Worm (Caenorhabditis elegans) whole organism, young adult: Measurements from ENCODE around the gene cwp-4.

ENCODE experiments used
- B0019.2 ChIP-seq: fragments of 200-800 bp; sonication (Bioruptor generic); conservative IDR thresholded peaks from 2 replicates; pipeline ENCODE4 v1.3.6; 2022; ENCODE audit warnings: missing genetic modification reagents, missing genetic modification characterization, missing compliant biosample characterization
- C17E4.6 ChIP-seq: fragments of 200-800 bp; sonication (Bioruptor generic); IDR thresholded peaks from 2 replicates; pipeline ENCODE4 v1.3.6; 2022; ENCODE audit warnings: missing genetic modification reagents, missing genetic modification characterization, missing compliant biosample characterization
- D2030.7 ChIP-seq: fragments of 200-800 bp; sonication (Bioruptor generic); IDR thresholded peaks from 2 replicates; pipeline ENCODE4 v1.3.6; 2022; ENCODE audit warnings: missing genetic modification reagents, missing genetic modification characterization, missing compliant biosample characterization
- F23B12.7 ChIP-seq: sonication (generic microtip); optimal IDR thresholded peaks from 2 replicates; lab custom pipeline; 2017; ENCODE audit warnings: missing genetic modification characterization, mild to moderate bottlenecking, missing compliant biosample characterization, antibody characterized with exemption, moderate library complexity; ENCODE audit not compliant: insufficient read depth
- F57A8.1 ChIP-seq: fragments of 200-800 bp; sonication (Bioruptor generic); optimal IDR thresholded peaks from 2 replicates; lab custom pipeline; 2018; ENCODE audit warnings: mild to moderate bottlenecking, missing genetic modification characterization, moderate library complexity, missing compliant biosample characterization
- F57C9.4 ChIP-seq: sonication (generic microtip); optimal IDR thresholded peaks from 2 replicates; lab custom pipeline; 2017; ENCODE audit warnings: mild to moderate bottlenecking, missing genetic modification characterization, missing compliant biosample characterization
- K12H6.12 ChIP-seq: fragments of 200-800 bp; sonication (Bioruptor generic); optimal IDR thresholded peaks from 2 replicates; lab custom pipeline; 2018; ENCODE audit warnings: mild to moderate bottlenecking, missing genetic modification characterization, missing compliant biosample characterization
- T26A5.8 ChIP-seq: sonication (generic microtip); optimal IDR thresholded peaks from 2 replicates; lab custom pipeline; 2016; ENCODE audit warnings: missing genetic modification characterization, missing compliant biosample characterization
- ama-1 ChIP-seq, 3 experiments: fragments of 150-350 bp in 1 of 3; sonication (generic microtip) in 2 of 3; optimal IDR thresholded peaks; 2 replicates each; lab custom pipeline; 2014 to 2018; ENCODE audit warnings: missing biosample characterization in 2 of 3, missing genetic modification characterization in 2 of 3, missing genetic modification reagents in 2 of 3
- aptf-2 ChIP-seq: fragments of 200-800 bp; sonication (Bioruptor generic); conservative IDR thresholded peaks from 2 replicates; pipeline ENCODE4 v1.3.6; 2022; ENCODE audit warnings: missing genetic modification reagents, missing genetic modification characterization, missing compliant biosample characterization
- aptf-3 ChIP-seq: fragments of 200-800 bp; sonication (Bioruptor generic); IDR thresholded peaks from 2 replicates; pipeline ENCODE4 v1.3.6; 2022; ENCODE audit warnings: missing genetic modification characterization, missing compliant biosample characterization
- attf-5 ChIP-seq: fragments of 200-800 bp; sonication (Bioruptor generic); optimal IDR thresholded peaks from 2 replicates; lab custom pipeline; 2018; ENCODE audit warnings: mild to moderate bottlenecking, missing genetic modification characterization, missing compliant biosample characterization
- bed-2 ChIP-seq: fragments of 200-800 bp; sonication (Bioruptor generic); IDR thresholded peaks from 2 replicates; pipeline ENCODE4 v1.3.6; 2022; ENCODE audit warnings: missing genetic modification reagents, missing genetic modification characterization, missing compliant biosample characterization
- cebp-1 ChIP-seq, 2 experiments: fragments of 200-800 bp in 1 of 2; sonication (Bioruptor generic) in 1 of 2; sonication (generic microtip) in 1 of 2; IDR thresholded peaks in 1 of 2; optimal IDR thresholded peaks in 1 of 2; 2 replicates each; pipeline versions ENCODE4 v1.3.6 to Lab custom; 2017 to 2022; ENCODE audit warnings: missing compliant biosample characterization in 2 of 2, missing genetic modification characterization in 2 of 2, mild to moderate bottlenecking in 1 of 2, missing genetic modification reagents in 1 of 2, moderate library complexity in 1 of 2
- dox-1 ChIP-seq: fragments of 200-800 bp; sonication (Bioruptor generic); IDR thresholded peaks from 2 replicates; pipeline ENCODE4 v1.3.6; 2022; ENCODE audit warnings: missing genetic modification reagents, missing genetic modification characterization, missing compliant biosample characterization
- egl-44 ChIP-seq: fragments of 200-800 bp; sonication (Bioruptor generic); IDR thresholded peaks from 2 replicates; pipeline ENCODE4 v1.3.6; 2022; ENCODE audit warnings: missing genetic modification reagents, missing genetic modification characterization, missing compliant biosample characterization
- egrh-3 ChIP-seq: fragments of 200-800 bp; sonication (Bioruptor generic); IDR thresholded peaks from 2 replicates; pipeline ENCODE4 v1.3.6; 2022; ENCODE audit warnings: missing genetic modification reagents, missing genetic modification characterization, missing compliant biosample characterization
- gei-17 ChIP-seq: fragments of 200-800 bp; sonication (Bioruptor generic); optimal IDR thresholded peaks from 2 replicates; lab custom pipeline; 2018; ENCODE audit warnings: mild to moderate bottlenecking, missing genetic modification characterization, missing compliant biosample characterization
- hlh-12 ChIP-seq: sonication (generic microtip); optimal IDR thresholded peaks from 2 replicates; lab custom pipeline; 2016; ENCODE audit warnings: missing genetic modification characterization, missing compliant biosample characterization
- hlh-26 ChIP-seq: fragments of 200-800 bp; sonication (Bioruptor generic); conservative IDR thresholded peaks from 2 replicates; pipeline ENCODE4 v1.3.6; 2022; ENCODE audit warnings: missing genetic modification reagents, missing genetic modification characterization, missing compliant biosample characterization
- hmg-1.2 ChIP-seq: fragments of 200-800 bp; sonication (Bioruptor generic); IDR thresholded peaks from 2 replicates; pipeline ENCODE4 v1.3.6; 2022; ENCODE audit warnings: missing genetic modification reagents, missing genetic modification characterization, missing compliant biosample characterization
- hrde-1 ChIP-seq: sonication (generic microtip); optimal IDR thresholded peaks from 2 replicates; lab custom pipeline; 2016; ENCODE audit warnings: missing genetic modification characterization, mild to moderate bottlenecking, missing compliant biosample characterization, moderate library complexity, missing genotype, missing genetic modification reagents, borderline replicate concordance
- lin-26 ChIP-seq: fragments of 200-800 bp; sonication (Bioruptor generic); IDR thresholded peaks from 2 replicates; pipeline ENCODE4 v1.3.6; 2022; ENCODE audit warnings: missing genetic modification reagents, missing genetic modification characterization, missing compliant biosample characterization
- lin-40 ChIP-seq: sonication (generic microtip); optimal IDR thresholded peaks from 2 replicates; lab custom pipeline; 2016; ENCODE audit warnings: missing genetic modification characterization, mild to moderate bottlenecking, missing compliant biosample characterization, missing genotype, missing genetic modification reagents
- lin-54 ChIP-seq: fragments of 200-800 bp; sonication (Bioruptor generic); optimal IDR thresholded peaks from 2 replicates; lab custom pipeline; 2018; ENCODE audit warnings: mild to moderate bottlenecking, missing genetic modification characterization, missing compliant biosample characterization
- lir-1 ChIP-seq: fragments of 200-800 bp; sonication (Bioruptor generic); conservative IDR thresholded peaks from 2 replicates; pipeline ENCODE4 v1.3.6; 2022; ENCODE audit warnings: missing genetic modification reagents, missing genetic modification characterization, missing compliant biosample characterization
- mel-28 ChIP-seq: sonication (generic microtip); optimal IDR thresholded peaks from 2 replicates; lab custom pipeline; 2016; ENCODE audit warnings: borderline replicate concordance, mild to moderate bottlenecking, missing genetic modification characterization, missing compliant biosample characterization
- mxl-1 ChIP-seq: sonication (generic microtip); optimal IDR thresholded peaks from 2 replicates; lab custom pipeline; 2016; ENCODE audit warnings: missing genetic modification characterization, missing compliant biosample characterization
- nfya-2 ChIP-seq: fragments of 200-800 bp; sonication (Bioruptor generic); IDR thresholded peaks from 2 replicates; pipeline ENCODE4 v1.3.6; 2022; ENCODE audit warnings: missing genetic modification reagents, missing genetic modification characterization, missing compliant biosample characterization
- nhr-120 ChIP-seq: fragments of 200-800 bp; sonication (Bioruptor generic); IDR thresholded peaks from 2 replicates; pipeline ENCODE4 v1.3.6; 2022; ENCODE audit warnings: missing genetic modification characterization, missing compliant biosample characterization
- nhr-179 ChIP-seq: sonication (generic microtip); optimal IDR thresholded peaks from 2 replicates; lab custom pipeline; 2016; ENCODE audit warnings: mild to moderate bottlenecking, missing genetic modification characterization, missing compliant biosample characterization
- nhr-27 ChIP-seq: fragments of 200-800 bp; sonication (Bioruptor generic); optimal IDR thresholded peaks from 2 replicates; lab custom pipeline; 2018; ENCODE audit warnings: mild to moderate bottlenecking, missing genetic modification characterization, moderate library complexity, missing compliant biosample characterization
- nhr-80 ChIP-seq: sonication (generic microtip); optimal IDR thresholded peaks from 2 replicates; lab custom pipeline; 2016; ENCODE audit warnings: missing genetic modification characterization, missing compliant biosample characterization
- pha-4 ChIP-seq: fragments of 150-350 bp; sonication (generic microtip); optimal IDR thresholded peaks from 2 replicates; lab custom pipeline; 2014; ENCODE audit warnings: missing biosample characterization, missing genetic modification reagents, missing genetic modification characterization
- snpc-4 ChIP-seq, 5 experiments: fragments of 150-350 bp in 1 of 5; sonication (generic microtip) in 4 of 5; optimal IDR thresholded peaks; 2 replicates each; lab custom pipeline; 2014 to 2018; ENCODE audit warnings: missing genetic modification characterization in 5 of 5, missing biosample characterization in 3 of 5, antibody characterized with exemption in 2 of 5, mild to moderate bottlenecking in 2 of 5, missing compliant biosample characterization in 2 of 5, missing genotype in 2 of 5, moderate library complexity in 2 of 5, missing genetic modification reagents in 1 of 5
- unc-62 ChIP-seq: fragments of 150-350 bp; optimal IDR thresholded peaks from 2 replicates; lab custom pipeline; 2014; ENCODE audit warnings: missing biosample characterization, missing genetic modification reagents, missing genetic modification characterization
- zim-3 ChIP-seq: sonication (generic microtip); optimal IDR thresholded peaks from 2 replicates; lab custom pipeline; 2017; ENCODE audit warnings: mild to moderate bottlenecking, missing genetic modification characterization, moderate library complexity, missing compliant biosample characterization
- ztf-26 ChIP-seq: sonication (generic microtip); optimal IDR thresholded peaks from 2 replicates; lab custom pipeline; 2017; ENCODE audit warnings: missing genetic modification characterization, missing compliant biosample characterization
- ztf-28 ChIP-seq: fragments of 200-800 bp; sonication (Bioruptor generic); IDR thresholded peaks from 2 replicates; pipeline ENCODE4 v1.3.6; 2022; ENCODE audit warnings: missing genetic modification reagents, missing genetic modification characterization, missing compliant biosample characterization
- ztf-3 ChIP-seq: fragments of 200-800 bp; sonication (Bioruptor generic); optimal IDR thresholded peaks from 2 replicates; lab custom pipeline; 2018; ENCODE audit warnings: mild to moderate bottlenecking, missing genetic modification characterization, missing compliant biosample characterization

The cwp-4 gene

DNA sequence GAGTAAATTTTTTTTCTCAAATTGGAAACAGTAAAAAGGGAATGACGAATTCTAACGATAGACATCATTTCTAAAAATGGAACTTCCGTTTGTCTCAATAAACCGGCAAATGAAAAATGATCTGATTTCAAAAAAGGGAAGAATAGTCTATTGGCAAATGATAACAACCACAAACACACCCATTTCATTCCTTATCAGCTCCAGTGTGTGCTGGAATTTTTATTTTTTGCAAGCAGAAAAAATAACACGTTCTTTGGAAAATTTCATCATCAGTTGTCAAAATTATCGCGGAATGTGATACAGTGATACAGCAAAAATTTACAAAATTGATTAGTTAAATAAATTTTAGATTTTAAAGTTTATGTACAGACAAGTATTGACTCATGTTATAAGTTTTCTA lies 14.0 kb downstream of the cwp-4 start (continued):
- TF ChIP-seq ztf-3 (GFP tag; lab: Kevin White, UChicago) (no peak), pha-4 (no peak), egl-44 (no peak), attf-5 (GFP tag; lab: Kevin White, UChicago) (no peak), mxl-1 (tag; lab: Kevin White, UChicago) (no peak), lir-1 (GFP tag; lab: Robert Waterston, UW) (no peak)
- TF ChIP-seq, all 124 proteins: peak for 3

DNA sequence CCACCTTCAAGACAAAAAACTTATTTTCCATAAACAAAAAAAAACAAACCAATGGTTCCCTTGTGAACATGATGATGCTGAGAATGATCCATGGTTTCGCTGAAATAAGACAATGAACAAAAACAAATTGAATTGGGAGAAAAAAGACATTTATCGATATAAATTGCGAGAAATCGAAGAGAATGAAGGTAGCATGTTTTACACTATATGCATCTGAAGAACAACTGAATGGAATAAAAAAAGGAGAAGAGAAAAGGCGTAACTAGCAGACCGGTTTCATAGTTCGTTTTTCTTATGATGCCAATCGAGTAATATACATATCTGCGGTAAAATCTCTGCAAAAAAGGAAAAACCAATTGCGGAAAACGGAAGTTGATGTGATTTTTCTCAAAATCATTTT lies 16.0 kb downstream of the cwp-4 start, which contains the start of gene Y58A7A.1:
TSS of gene Y58A7A.1 (minus strand) at position 101 of the 400 bp plus-strand sequence.
- no peak for TF ChIP-seq zim-3 (tag; lab: Kevin White, UChicago)
- no peak for TF ChIP-seq D2030.7 (GFP tag; lab: Robert Waterston, UW)
- TF ChIP-seq T26A5.8 (tag; lab: Kevin White, UChicago) = no peak

ce11 chrV:5072082-5072481 lies 18.6 kb downstream of the cwp-4 start, which contains the start of gene Y58A7A.2:
Gene Y58A7A.2, minus strand, starts transcription at chrV:5072182.
- TF ChIP-seq ztf-26 (tag; lab: Kevin White, UChicago) (no peak), zim-3 (tag; lab: Kevin White, UChicago) (no peak), lin-40 (tag; lab: Kevin White, UChicago) (no peak)

ce11 chrV:5075343-5075742 lies 21.9 kb downstream of the cwp-4 start:
- TF ChIP-seq egrh-3 (GFP tag; lab: Robert Waterston, UW) = peak; percentile 83

DNA sequence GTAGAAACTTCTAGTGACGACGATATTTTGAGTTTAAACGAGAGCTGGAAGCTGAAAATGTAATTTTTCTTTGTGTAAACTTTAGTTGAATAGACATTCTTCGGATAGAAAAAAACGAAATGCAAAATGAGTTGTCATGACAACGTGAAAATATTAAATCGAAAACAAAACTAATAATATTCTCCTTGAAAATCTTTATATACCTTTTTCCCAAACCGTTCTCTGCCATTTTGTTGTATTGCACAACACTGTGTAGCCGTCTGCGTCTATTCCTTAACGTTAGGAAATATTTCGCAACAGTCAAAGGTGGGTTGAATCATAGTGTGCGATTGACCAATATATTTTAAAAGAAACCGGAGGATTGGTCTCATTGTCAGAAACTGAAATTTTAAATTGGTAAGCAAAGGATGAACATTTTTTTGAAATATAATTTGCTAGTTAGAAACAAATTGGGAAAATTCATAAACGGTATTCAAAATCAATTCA lies 27.5 kb downstream of the cwp-4 start, which contains the start of gene Y58A7A.3:
TSS of gene Y58A7A.3 (minus strand) at position 51 of the 486 bp plus-strand sequence.
- peak; percentile 8 for TF ChIP-seq lin-40 (tag; lab: Kevin White, UChicago)
- no peak for TF ChIP-seq nhr-27 (tag; lab: Kevin White, UChicago)
- TF ChIP-seq C17E4.6 = no peak
- TF ChIP-seq B0019.2 (GFP tag; lab: Robert Waterston, UW) = no peak
- TF ChIP-seq ama-1 (optimal IDR thresholded peaks at IDR 0.05; lab: Kevin White, UChicago) = no peak
- TF ChIP-seq ama-1 (GFP tag; optimal IDR thresholded peaks at IDR 0.05; lab: Kevin White, UChicago) = no peak
- TF ChIP-seq nhr-179 (tag; lab: Kevin White, UChicago) = no peak
- TF ChIP-seq F57C9.4 (tag; lab: Kevin White, UChicago) = no peak
- TF ChIP-seq ztf-28 (GFP tag; lab: Robert Waterston, UW) = no peak
- peak; percentile 99 for TF ChIP-seq cebp-1 (GFP tag; IDR thresholded peaks at IDR 0.05; lab: Robert Waterston, UW)
- TF ChIP-seq cebp-1 (tag; optimal IDR thresholded peaks at IDR 0.05; lab: Kevin White, UChicago) = peak; percentile 99
- TF ChIP-seq nfya-2 (GFP tag; lab: Robert Waterston, UW) = no peak
- no peak for TF ChIP-seq hrde-1 (tag; lab: Kevin White, UChicago)
- no peak for TF ChIP-seq hlh-12
- no peak for TF ChIP-seq nhr-120 (GFP tag; lab: Robert Waterston, UW)
- no peak for TF ChIP-seq mel-28 (tag; lab: Kevin White, UChicago)
- no peak for TF ChIP-seq hlh-26 (GFP tag; lab: Robert Waterston, UW)
- peak; percentile 72; the same call in 1 of the 2 replicates for TF ChIP-seq hmg-1.2 (GFP tag; lab: Robert Waterston, UW)
- TF ChIP-seq gei-17 (GFP tag; lab: Kevin White, UChicago) = no peak
- no peak for TF ChIP-seq aptf-2
- peak; percentile 12 for TF ChIP-seq lin-54 (GFP tag; lab: Kevin White, UChicago)
- peak; percentile 69 for TF ChIP-seq nhr-80 (tag; lab: Kevin White, UChicago)
- no peak for TF ChIP-seq F57A8.1 (GFP tag; lab: Kevin White, UChicago)
- no peak for TF ChIP-seq dox-1 (GFP tag; lab: Robert Waterston, UW)
- TF ChIP-seq lin-26 (GFP tag; lab: Robert Waterston, UW) = no peak
- no peak for TF ChIP-seq snpc-4 (GFP tag; optimal IDR thresholded peaks at IDR 0.05; lab: Kevin White, UChicago)
- no peak for TF ChIP-seq snpc-4 (tag; optimal IDR thresholded peaks at IDR 0.05; lab: Kevin White, UChicago)
- TF ChIP-seq K12H6.12 (tag; lab: Kevin White, UChicago) = peak; percentile 6
- no peak for TF ChIP-seq bed-2 (GFP tag; lab: Robert Waterston, UW)
- TF ChIP-seq F23B12.7 = no peak
- peak; percentile 88 for TF ChIP-seq attf-5 (GFP tag; lab: Kevin White, UChicago)
- no peak for TF ChIP-seq unc-62 (GFP tag; lab: Kevin White, UChicago)
- TF ChIP-seq aptf-3 (GFP tag; lab: Robert Waterston, UW) = no peak
